Fruit fly (Drosophila melanogaster): ENCODE data around the gene ckd.

Gene ckd

dm6 chr3L:3303534-3304459 lies 46.1 kb downstream of the ckd start, which contains the start of gene ZnT63C (continued):
- TF ChIP-seq Ets21C (GFP tag; optimal IDR thresholded peaks at IDR 0.05): peak; percentile 6
- no peak for TF ChIP-seq fkh (GFP tag; optimal IDR thresholded peaks at IDR 0.05)
- no peak for TF ChIP-seq CG6792 (GFP tag; optimal IDR thresholded peaks at IDR 0.05)
- TF ChIP-seq vri (GFP tag; optimal IDR thresholded peaks at IDR 0.05): peak; percentile 41
- peak; percentile 77 for TF ChIP-seq CG6808 (GFP tag; optimal IDR thresholded peaks at IDR 0.05)
- no peak for TF ChIP-seq CG9139 (GFP tag; optimal IDR thresholded peaks at IDR 0.05)
- no peak for TF ChIP-seq Lpt (GFP tag; optimal IDR thresholded peaks at IDR 0.05)
- no peak for TF ChIP-seq Hr38 (GFP tag; optimal IDR thresholded peaks at IDR 0.05)
- peak; percentile 4 for TF ChIP-seq CG11902 (GFP tag; optimal IDR thresholded peaks at IDR 0.05)
- no peak for TF ChIP-seq dac (GFP tag; optimal IDR thresholded peaks at IDR 0.05)
- TF ChIP-seq Blimp-1 (GFP tag; optimal IDR thresholded peaks at IDR 0.05): no peak
- TF ChIP-seq fd59A (GFP tag; optimal IDR thresholded peaks at IDR 0.05): peak; percentile 27
- TF ChIP-seq esn (GFP tag; optimal IDR thresholded peaks at IDR 0.05): peak; percentile 25
- peak; percentile 31 for TF ChIP-seq cyc (GFP tag; optimal IDR thresholded peaks at IDR 0.05)
- peak; percentile 35 for TF ChIP-seq Eip75B (GFP tag; optimal IDR thresholded peaks at IDR 0.05)
- peak; percentile 46 for TF ChIP-seq Met (GFP tag; optimal IDR thresholded peaks at IDR 0.05)
- TF ChIP-seq CG7368 (GFP tag; optimal IDR thresholded peaks at IDR 0.05): peak; percentile 15
- no peak for TF ChIP-seq Smox (GFP tag; optimal IDR thresholded peaks at IDR 0.05)
- TF ChIP-seq lz (GFP tag; optimal IDR thresholded peaks at IDR 0.05): peak; percentile 39
- peak; percentile 45 for TF ChIP-seq Hr39 (GFP tag; optimal IDR thresholded peaks at IDR 0.05)

dm6 chr3L:3304740-3305139 lies 47.1 kb downstream of the ckd start:
- TF ChIP-seq CG6276 (GFP tag; optimal IDR thresholded peaks at IDR 0.05) (no peak), CG8319 (GFP tag; optimal IDR thresholded peaks at IDR 0.05) (no peak), spab (GFP tag; optimal IDR thresholded peaks at IDR 0.05) (no peak), fd85E (GFP tag; optimal IDR thresholded peaks at IDR 0.05) (no peak), Lpt (GFP tag; optimal IDR thresholded peaks at IDR 0.05) (no peak), Hr39 (GFP tag; optimal IDR thresholded peaks at IDR 0.05) (no peak), CG11294 (GFP tag; IDR thresholded peaks at IDR 0.05) (no peak), Gug (GFP tag; IDR thresholded peaks at IDR 0.05) (no peak), CG6808 (GFP tag; optimal IDR thresholded peaks at IDR 0.05) (no peak), CG4318 (GFP tag; optimal IDR thresholded peaks at IDR 0.05) (no peak), eg (GFP tag; IDR thresholded peaks at IDR 0.05) (no peak), Hr38 (GFP tag; optimal IDR thresholded peaks at IDR 0.05) (no peak), CG6163 (GFP tag; IDR thresholded peaks at IDR 0.05) (no peak), dac (GFP tag; optimal IDR thresholded peaks at IDR 0.05) (no peak), Sox14 (GFP tag; optimal IDR thresholded peaks at IDR 0.05) (no peak), CG1621 (tag; optimal IDR thresholded peaks at IDR 0.05) (no peak), Met (GFP tag; optimal IDR thresholded peaks at IDR 0.05) (no peak), topi (GFP tag; optimal IDR thresholded peaks at IDR 0.05) (no peak), CG11902 (GFP tag; optimal IDR thresholded peaks at IDR 0.05) (no peak)

- TF ChIP-seq fkh (GFP tag; optimal IDR thresholded peaks at IDR 0.05) (peak; percentile 84), Hr4 (GFP tag; optimal IDR thresholded peaks at IDR 0.05) (no peak), CG32006 (GFP tag; optimal IDR thresholded peaks at IDR 0.05) (no peak), svp (GFP tag) (no peak), Eip78C (GFP tag) (no peak)
Observed at dm6 chr3L:3305430-3305829, 47.8 kb downstream of the ckd start.

dm6 chr3L:3306515-3306914 lies 48.8 kb downstream of the ckd start:
- no peak for TF ChIP-seq Ets21C (GFP tag; optimal IDR thresholded peaks at IDR 0.05)
- no peak for TF ChIP-seq CG6792 (GFP tag; optimal IDR thresholded peaks at IDR 0.05)
- no peak for TF ChIP-seq lz (GFP tag; optimal IDR thresholded peaks at IDR 0.05)
- TF ChIP-seq fkh (GFP tag; optimal IDR thresholded peaks at IDR 0.05): no peak
- TF ChIP-seq Sox14 (GFP tag; optimal IDR thresholded peaks at IDR 0.05): no peak
- no peak for TF ChIP-seq CG1621 (tag; optimal IDR thresholded peaks at IDR 0.05)
- TF ChIP-seq CG10631 (GFP tag; optimal IDR thresholded peaks at IDR 0.05): no peak
- no peak for TF ChIP-seq CG32006 (GFP tag; optimal IDR thresholded peaks at IDR 0.05)
- no peak for TF ChIP-seq Met (GFP tag; optimal IDR thresholded peaks at IDR 0.05)
- TF ChIP-seq CG10669 (GFP tag; optimal IDR thresholded peaks at IDR 0.05): no peak
- TF ChIP-seq CG7368 (GFP tag; optimal IDR thresholded peaks at IDR 0.05): no peak
- no peak for TF ChIP-seq ss (GFP tag; optimal IDR thresholded peaks at IDR 0.05)
- TF ChIP-seq fd85E (GFP tag; optimal IDR thresholded peaks at IDR 0.05): no peak
- TF ChIP-seq CG8319 (GFP tag; optimal IDR thresholded peaks at IDR 0.05): no peak
- TF ChIP-seq pdm3 (GFP tag; optimal IDR thresholded peaks at IDR 0.05): no peak
- no peak for TF ChIP-seq vri (GFP tag; optimal IDR thresholded peaks at IDR 0.05)
